Worm (Caenorhabditis elegans) whole organism, young adult: ENCODE measurements around the gene srg-55.

Source experiments
- B0035.1 ChIP-seq: sonication (generic microtip); optimal IDR thresholded peaks from 2 replicates; lab custom pipeline; 2016; ENCODE audit warnings: missing genetic modification characterization, mild to moderate bottlenecking, missing compliant biosample characterization, missing genotype, missing genetic modification reagents
- B0261.1 ChIP-seq: sonication (generic microtip); optimal IDR thresholded peaks from 2 replicates; lab custom pipeline; 2016; ENCODE audit warnings: mild to moderate bottlenecking, missing genetic modification characterization, moderate library complexity, missing compliant biosample characterization
- C17E4.6 ChIP-seq: fragments of 200-800 bp; sonication (Bioruptor generic); IDR thresholded peaks from 2 replicates; pipeline ENCODE4 v1.3.6; 2022; ENCODE audit warnings: missing genetic modification reagents, missing genetic modification characterization, missing compliant biosample characterization
- F39B2.1 ChIP-seq: fragments of 200-800 bp; sonication (Bioruptor generic); IDR thresholded peaks from 2 replicates; pipeline ENCODE4 v1.3.6; 2022; ENCODE audit warnings: missing genetic modification reagents, missing genetic modification characterization, missing compliant biosample characterization
- F49E8.2 ChIP-seq: sonication (generic microtip); optimal IDR thresholded peaks from 3 replicates; lab custom pipeline; 2017; ENCODE audit warnings: missing genetic modification characterization, mild to moderate bottlenecking, missing compliant biosample characterization, antibody characterized with exemption, moderate library complexity; ENCODE audit not compliant: insufficient read depth
- Y56A3A.18 ChIP-seq: fragments of 200-800 bp; sonication (Bioruptor generic); IDR thresholded peaks from 2 replicates; pipeline ENCODE4 v1.3.6; 2022; ENCODE audit warnings: missing genetic modification reagents, missing genetic modification characterization, missing compliant biosample characterization
- Y95B8A.8 ChIP-seq: fragments of 200-800 bp; sonication (Bioruptor generic); IDR thresholded peaks from 2 replicates; pipeline ENCODE4 v1.3.6; 2022; ENCODE audit warnings: missing genetic modification reagents, missing genetic modification characterization, missing compliant biosample characterization
- akir-1 ChIP-seq: fragments of 200-800 bp; sonication (Bioruptor generic); optimal IDR thresholded peaks from 2 replicates; lab custom pipeline; 2018; ENCODE audit warnings: mild to moderate bottlenecking, missing genetic modification characterization, moderate library complexity, missing compliant biosample characterization
- aptf-2 ChIP-seq: fragments of 200-800 bp; sonication (Bioruptor generic); conservative IDR thresholded peaks from 2 replicates; pipeline ENCODE4 v1.3.6; 2022; ENCODE audit warnings: missing genetic modification reagents, missing genetic modification characterization, missing compliant biosample characterization
- attf-6 ChIP-seq: fragments of 200-800 bp; sonication (Bioruptor generic); IDR thresholded peaks from 2 replicates; pipeline ENCODE4 v1.3.6; 2022; ENCODE audit warnings: missing genetic modification reagents, missing genetic modification characterization, missing compliant biosample characterization
- ceh-91 ChIP-seq: fragments of 200-800 bp; sonication (Bioruptor generic); IDR thresholded peaks from 2 replicates; pipeline ENCODE4 v1.3.6; 2022; ENCODE audit warnings: missing genetic modification reagents, missing genetic modification characterization, missing compliant biosample characterization
- chd-7 ChIP-seq: sonication (generic microtip); optimal IDR thresholded peaks from 2 replicates; lab custom pipeline; 2016; ENCODE audit warnings: mild to moderate bottlenecking, missing genetic modification characterization, moderate library complexity, missing compliant biosample characterization
- die-1 ChIP-seq: sonication (generic microtip); optimal IDR thresholded peaks from 2 replicates; lab custom pipeline; 2016; ENCODE audit warnings: missing genotype, mild to moderate bottlenecking, missing genetic modification characterization, missing compliant biosample characterization
- egl-18 ChIP-seq: fragments of 200-800 bp; sonication (Bioruptor generic); IDR thresholded peaks from 2 replicates; pipeline ENCODE4 v1.3.6; 2022; ENCODE audit warnings: missing genetic modification reagents, missing genetic modification characterization, missing compliant biosample characterization
- ekl-4 ChIP-seq: fragments of 200-800 bp; sonication (Bioruptor generic); IDR thresholded peaks from 2 replicates; pipeline ENCODE4 v1.3.6; 2022; ENCODE audit warnings: missing genetic modification reagents, missing genetic modification characterization, missing compliant biosample characterization
- ets-4 ChIP-seq: fragments of 200-800 bp; sonication (Bioruptor generic); optimal IDR thresholded peaks from 2 replicates; lab custom pipeline; 2018; ENCODE audit warnings: mild to moderate bottlenecking, missing genetic modification characterization, missing compliant biosample characterization
- gei-17 ChIP-seq: fragments of 200-800 bp; sonication (Bioruptor generic); optimal IDR thresholded peaks from 2 replicates; lab custom pipeline; 2018; ENCODE audit warnings: mild to moderate bottlenecking, missing genetic modification characterization, missing compliant biosample characterization
- hmg-1.2 ChIP-seq: fragments of 200-800 bp; sonication (Bioruptor generic); IDR thresholded peaks from 2 replicates; pipeline ENCODE4 v1.3.6; 2022; ENCODE audit warnings: missing genetic modification reagents, missing genetic modification characterization, missing compliant biosample characterization
- hmg-20 ChIP-seq: fragments of 200-800 bp; sonication (Bioruptor generic); IDR thresholded peaks from 2 replicates; pipeline ENCODE4 v1.3.6; 2022; ENCODE audit warnings: missing genetic modification reagents, missing genetic modification characterization, missing compliant biosample characterization
- lin-26 ChIP-seq: fragments of 200-800 bp; sonication (Bioruptor generic); IDR thresholded peaks from 2 replicates; pipeline ENCODE4 v1.3.6; 2022; ENCODE audit warnings: missing genetic modification reagents, missing genetic modification characterization, missing compliant biosample characterization
- madf-3 ChIP-seq: fragments of 200-800 bp; sonication (Bioruptor generic); IDR thresholded peaks from 2 replicates; pipeline ENCODE4 v1.3.6; 2022; ENCODE audit warnings: missing genetic modification reagents, missing genetic modification characterization, missing compliant biosample characterization
- madf-6 ChIP-seq: fragments of 200-800 bp; sonication (Bioruptor generic); IDR thresholded peaks from 2 replicates; pipeline ENCODE4 v1.3.6; 2022; ENCODE audit warnings: missing genetic modification reagents, missing genetic modification characterization, missing compliant biosample characterization
- mel-28 ChIP-seq: sonication (generic microtip); optimal IDR thresholded peaks from 2 replicates; lab custom pipeline; 2016; ENCODE audit warnings: borderline replicate concordance, mild to moderate bottlenecking, missing genetic modification characterization, missing compliant biosample characterization
- mes-4 ChIP-seq: sonication (generic microtip); optimal IDR thresholded peaks from 2 replicates; lab custom pipeline; 2016; ENCODE audit warnings: missing genotype, missing genetic modification characterization, missing compliant biosample characterization
- mxl-1 ChIP-seq: sonication (generic microtip); optimal IDR thresholded peaks from 2 replicates; lab custom pipeline; 2016; ENCODE audit warnings: missing genetic modification characterization, missing compliant biosample characterization
- nfya-1 ChIP-seq: sonication (generic microtip); optimal IDR thresholded peaks from 2 replicates; lab custom pipeline; 2017; ENCODE audit warnings: antibody characterized with exemption, missing compliant biosample characterization, missing genetic modification characterization, borderline replicate concordance; ENCODE audit not compliant: insufficient read depth
- nhr-120 ChIP-seq: fragments of 200-800 bp; sonication (Bioruptor generic); IDR thresholded peaks from 2 replicates; pipeline ENCODE4 v1.3.6; 2022; ENCODE audit warnings: missing genetic modification characterization, missing compliant biosample characterization
- nhr-27 ChIP-seq: fragments of 200-800 bp; sonication (Bioruptor generic); optimal IDR thresholded peaks from 2 replicates; lab custom pipeline; 2018; ENCODE audit warnings: mild to moderate bottlenecking, missing genetic modification characterization, moderate library complexity, missing compliant biosample characterization
- nhr-80 ChIP-seq: sonication (generic microtip); optimal IDR thresholded peaks from 2 replicates; lab custom pipeline; 2016; ENCODE audit warnings: missing genetic modification characterization, missing compliant biosample characterization
- pbrm-1 ChIP-seq: fragments of 200-800 bp; sonication (Bioruptor generic); IDR thresholded peaks from 2 replicates; pipeline ENCODE4 v1.3.6; 2022; ENCODE audit warnings: missing genetic modification reagents, missing genetic modification characterization, missing compliant biosample characterization
- rpc-1 ChIP-seq, 2 experiments: fragments of 150-350 bp in 1 of 2; sonication (generic microtip) in 1 of 2; optimal IDR thresholded peaks; 2 replicates each; lab custom pipeline; 2014 to 2018; ENCODE audit warnings: missing biosample characterization in 1 of 2, missing genetic modification characterization in 1 of 2, missing genetic modification reagents in 1 of 2, missing genotype in 1 of 2
- snpc-1.1 ChIP-seq: sonication (generic microtip); optimal IDR thresholded peaks from 2 replicates; lab custom pipeline; 2017; ENCODE audit warnings: missing genetic modification characterization, mild to moderate bottlenecking, missing compliant biosample characterization, antibody characterized with exemption, moderate library complexity, missing genotype, missing genetic modification reagents; ENCODE audit not compliant: insufficient read depth
- snpc-3.4 ChIP-seq: sonication (generic microtip); optimal IDR thresholded peaks from 2 replicates; lab custom pipeline; 2017; ENCODE audit warnings: missing genetic modification characterization, mild to moderate bottlenecking, missing compliant biosample characterization, antibody characterized with exemption, moderate library complexity, missing genotype, missing genetic modification reagents
- snpc-4 ChIP-seq, 5 experiments: fragments of 150-350 bp in 1 of 5; sonication (generic microtip) in 4 of 5; optimal IDR thresholded peaks; 2 replicates each; lab custom pipeline; 2014 to 2018; ENCODE audit warnings: missing genetic modification characterization in 5 of 5, missing biosample characterization in 3 of 5, antibody characterized with exemption in 2 of 5, mild to moderate bottlenecking in 2 of 5, missing compliant biosample characterization in 2 of 5, missing genotype in 2 of 5, moderate library complexity in 2 of 5, missing genetic modification reagents in 1 of 5
- sptf-2 ChIP-seq: fragments of 200-800 bp; sonication (Bioruptor generic); optimal IDR thresholded peaks from 2 replicates; lab custom pipeline; 2018; ENCODE audit warnings: mild to moderate bottlenecking, missing genetic modification characterization, missing compliant biosample characterization
- tbp1 ChIP-seq: fragments of 200-800 bp; sonication (Bioruptor generic); optimal IDR thresholded peaks from 2 replicates; lab custom pipeline; 2018; ENCODE audit warnings: mild to moderate bottlenecking, missing genetic modification characterization, missing compliant biosample characterization
- tbx-9 ChIP-seq: sonication (generic microtip); optimal IDR thresholded peaks from 2 replicates; lab custom pipeline; 2016; ENCODE audit warnings: borderline replicate concordance, missing genetic modification characterization, inconsistent platforms, missing compliant biosample characterization
- xnd-1 ChIP-seq: sonication (generic microtip); optimal IDR thresholded peaks from 2 replicates; lab custom pipeline; 2016; ENCODE audit warnings: missing genotype, missing genetic modification reagents, missing genetic modification characterization, missing compliant biosample characterization
- zfh-2 ChIP-seq: fragments of 200-800 bp; sonication (Bioruptor generic); conservative IDR thresholded peaks from 2 replicates; pipeline ENCODE4 v1.3.6; 2022; ENCODE audit warnings: missing genetic modification reagents, missing genetic modification characterization, missing compliant biosample characterization
- ztf-26 ChIP-seq: sonication (generic microtip); optimal IDR thresholded peaks from 2 replicates; lab custom pipeline; 2017; ENCODE audit warnings: missing genetic modification characterization, missing compliant biosample characterization
- ztf-3 ChIP-seq: fragments of 200-800 bp; sonication (Bioruptor generic); optimal IDR thresholded peaks from 2 replicates; lab custom pipeline; 2018; ENCODE audit warnings: mild to moderate bottlenecking, missing genetic modification characterization, missing compliant biosample characterization

srg-55 gene

DNA sequence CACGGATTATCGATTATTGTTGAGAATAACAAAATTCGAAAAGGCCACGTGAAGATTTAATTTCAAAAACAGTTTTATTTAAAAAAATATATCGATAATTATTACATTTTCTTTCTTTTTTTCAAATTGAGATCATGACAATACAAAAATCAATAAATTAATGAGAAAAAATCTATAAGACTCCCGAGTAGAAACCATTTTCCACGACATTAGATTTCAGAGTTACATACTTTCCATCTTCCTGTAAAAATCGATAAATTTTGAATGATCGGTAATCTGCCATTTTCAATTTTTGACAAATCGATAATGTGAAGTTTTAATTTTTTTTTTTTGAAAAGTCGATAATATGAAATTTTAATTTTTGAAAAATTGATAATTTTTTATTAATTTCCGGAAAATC, 17.5 kb upstream of the srg-55 start, which contains the start of gene C30G7.3:
TSS of gene C30G7.3 (minus strand) at position 8 of the 400 bp plus-strand sequence.
- TF ChIP-seq tbx-9 (tag; lab: Kevin White, UChicago) (no peak), nfya-1 (tag; lab: Kevin White, UChicago) (no peak), nhr-27 (tag; lab: Kevin White, UChicago) (no peak), gei-17 (GFP tag; lab: Kevin White, UChicago) (no peak), ets-4 (GFP tag; lab: Kevin White, UChicago) (no peak)

DNA sequence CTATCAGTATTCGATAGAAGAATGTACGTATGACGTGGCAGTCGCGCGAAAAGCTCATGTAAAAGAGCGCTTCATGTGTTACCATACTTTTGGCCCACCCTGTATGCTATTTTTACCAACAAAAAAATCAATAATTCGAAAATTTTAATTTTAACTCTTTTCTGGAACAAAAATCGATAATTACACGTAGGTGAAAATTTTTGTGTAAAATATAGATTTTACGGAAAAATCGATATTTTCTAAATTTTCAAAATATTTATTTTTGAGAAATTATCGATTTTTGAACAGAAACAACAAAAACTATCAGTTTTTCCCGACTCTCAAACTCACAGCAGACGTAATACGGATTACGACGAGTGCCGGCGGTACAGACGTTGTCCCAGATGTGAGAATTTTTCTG, 17.0 kb upstream of the srg-55 start:
- TF ChIP-seq sptf-2 (GFP tag; lab: Kevin White, UChicago): no peak
- no peak for TF ChIP-seq snpc-4 (GFP tag; optimal IDR thresholded peaks at IDR 0.05; lab: Kevin White, UChicago)
- TF ChIP-seq snpc-4 (tag; optimal IDR thresholded peaks at IDR 0.05; lab: Kevin White, UChicago): no peak

DNA sequence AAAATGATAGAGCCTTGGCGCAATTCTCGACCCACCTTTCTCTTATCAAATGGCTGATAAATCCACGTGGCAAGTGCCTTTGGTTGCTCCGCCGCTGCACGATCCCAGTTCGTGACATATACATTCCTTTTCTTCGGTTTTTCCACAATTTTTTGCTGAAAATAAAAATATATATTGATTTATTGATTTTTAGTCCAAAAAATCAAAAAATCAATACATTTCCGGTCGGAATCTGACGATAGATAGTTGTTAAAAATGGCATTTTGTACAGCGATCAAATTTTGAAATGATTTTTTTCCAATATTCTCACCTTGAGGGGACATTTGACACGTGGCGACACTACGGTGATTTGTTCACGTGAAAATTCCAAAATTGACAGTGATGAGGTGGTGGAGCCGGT, 15.6 kb upstream of the srg-55 start:
- TF ChIP-seq mel-28 (tag; lab: Kevin White, UChicago) (no peak), die-1 (tag; lab: Kevin White, UChicago) (no peak), mes-4 (tag; lab: Kevin White, UChicago) (no peak), ztf-3 (GFP tag; lab: Kevin White, UChicago) (no peak), ceh-91 (GFP tag; lab: Robert Waterston, UW) (no peak), F49E8.2 (no peak), nhr-80 (tag; lab: Kevin White, UChicago) (no peak), madf-3 (no peak), egl-18 (GFP tag; lab: Robert Waterston, UW) (no peak)

DNA sequence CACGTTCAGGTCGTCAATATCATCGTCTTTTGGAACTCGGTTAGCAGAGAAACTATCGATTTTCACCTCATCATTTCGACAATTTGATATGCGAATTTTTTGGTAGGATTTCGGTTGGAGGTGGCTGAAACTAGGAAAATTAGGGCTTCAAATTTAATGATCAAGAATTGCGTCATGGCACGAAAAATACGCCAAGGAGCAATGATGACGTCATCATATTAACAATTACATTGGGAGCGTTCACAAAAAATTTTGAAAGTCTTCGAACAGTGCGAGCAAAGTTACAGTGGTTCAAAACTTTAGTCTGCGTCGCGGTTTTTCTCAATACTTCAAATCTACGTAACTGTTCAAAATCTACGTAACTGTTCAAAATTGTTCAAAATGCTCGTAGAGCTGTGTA, 14.8 kb upstream of the srg-55 start:
- no peak for TF ChIP-seq tbp1 (GFP tag; lab: Kevin White, UChicago)
- no peak for TF ChIP-seq nhr-120 (GFP tag; lab: Robert Waterston, UW)
- no peak for TF ChIP-seq lin-26 (GFP tag; lab: Robert Waterston, UW)
- no peak for TF ChIP-seq Y56A3A.18 (GFP tag; lab: Robert Waterston, UW)
- TF ChIP-seq Y95B8A.8 (GFP tag; lab: Robert Waterston, UW): no peak
- no peak for TF ChIP-seq F39B2.1 (GFP tag; lab: Robert Waterston, UW)
- no peak for TF ChIP-seq aptf-2 (GFP tag; lab: Robert Waterston, UW)
- TF ChIP-seq snpc-1.1: no peak
- TF ChIP-seq B0035.1: no peak
- no peak for TF ChIP-seq ceh-91 (GFP tag; lab: Robert Waterston, UW)
- no peak for TF ChIP-seq mxl-1

DNA sequence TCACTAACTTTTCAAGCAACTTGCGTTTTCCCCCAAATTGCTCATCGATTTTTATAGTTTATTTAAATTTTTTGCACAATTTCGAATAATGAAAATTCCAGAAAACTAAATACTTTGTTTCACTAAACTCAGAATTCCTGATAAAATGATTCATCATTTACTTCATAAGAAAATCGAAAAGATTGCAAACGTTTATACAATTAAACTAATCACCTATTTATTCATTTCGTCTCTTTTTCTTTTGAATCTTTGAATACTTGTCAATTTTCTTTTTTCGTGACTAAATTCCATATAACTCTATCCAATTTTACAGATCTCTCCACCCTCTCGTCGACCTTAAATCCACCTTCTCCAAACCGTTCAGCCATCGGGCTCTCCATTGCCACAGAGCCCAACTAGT, 8.4 kb upstream of the srg-55 start, which contains the start of gene C30G7.2:
TSS of gene C30G7.2 (plus strand) at position 301 of the 400 bp plus-strand sequence.
- TF ChIP-seq nhr-120 (GFP tag; lab: Robert Waterston, UW): no peak
- TF ChIP-seq zfh-2 (GFP tag; lab: Robert Waterston, UW): no peak
- no peak for TF ChIP-seq chd-7 (tag; lab: Kevin White, UChicago)
- no peak for TF ChIP-seq ekl-4
- no peak for TF ChIP-seq rpc-1 (optimal IDR thresholded peaks at IDR 0.05; lab: Kevin White, UChicago)
- TF ChIP-seq rpc-1 (tag; optimal IDR thresholded peaks at IDR 0.05; lab: Kevin White, UChicago): no peak
- no peak for TF ChIP-seq xnd-1 (tag; lab: Kevin White, UChicago)
- no peak for TF ChIP-seq B0261.1 (tag; lab: Kevin White, UChicago)
- no peak for TF ChIP-seq akir-1 (GFP tag; lab: Kevin White, UChicago)
- TF ChIP-seq ztf-26 (tag; lab: Kevin White, UChicago): no peak
- TF ChIP-seq tbx-9 (tag; lab: Kevin White, UChicago): no peak
- no peak for TF ChIP-seq pbrm-1 (GFP tag; lab: Robert Waterston, UW)
- no peak for TF ChIP-seq snpc-1.1
- no peak for TF ChIP-seq snpc-3.4
- TF ChIP-seq attf-6: no peak
- TF ChIP-seq B0035.1: no peak
- no peak for TF ChIP-seq madf-6
- no peak for TF ChIP-seq hmg-20 (GFP tag; lab: Robert Waterston, UW)
- no peak for TF ChIP-seq hmg-1.2 (GFP tag; lab: Robert Waterston, UW)
- no peak for TF ChIP-seq C17E4.6
- TF ChIP-seq nhr-27 (tag; lab: Kevin White, UChicago): no peak
